Fruit fly (Drosophila melanogaster) S2 (cell line): ENCODE measurements around the gene CG7728.

Source experiments
- CG8478 ChIP-seq: fragments of >200 bp; optimal IDR thresholded peaks from 2 replicates; lab custom pipeline; 2018
- CTCF ChIP-seq, 2 experiments: fragments of >200 bp; optimal IDR thresholded peaks; 2 replicates each; lab custom pipeline; 2018

Gene CG7728

dm6 chr3L:17045431-17046238, 29.3 kb downstream of the CG7728 start, which contains the start of gene TpnC73F:
TSS of gene TpnC73F (plus strand) at chr3L:17046063.
- no peak for TF ChIP-seq CTCF (optimal IDR thresholded peaks at IDR 0.05; lab: Kevin White, UChicago)
- no peak for TF ChIP-seq CG8478 (lab: Kevin White, UChicago)

- TF ChIP-seq CTCF (optimal IDR thresholded peaks at IDR 0.05; lab: Kevin White, UChicago), result no peak
Observed at dm6 chr3L:17047811-17048239, 31.5 kb downstream of the CG7728 start.

- TF ChIP-seq CTCF (optimal IDR thresholded peaks at IDR 0.05; lab: Kevin White, UChicago) (no peak), CG8478 (lab: Kevin White, UChicago) (no peak)
Observed at dm6 chr3L:17049314-17049713, 33.0 kb downstream of the CG7728 start, which contains the start of gene rogdi. TSS of gene rogdi (plus strand) at chr3L:17049512.

dm6 chr3L:17049912-17050345, 33.6 kb downstream of the CG7728 start:
- TF ChIP-seq CG8478 (lab: Kevin White, UChicago), result no peak
- no peak for TF ChIP-seq CTCF (optimal IDR thresholded peaks at IDR 0.05; lab: Kevin White, UChicago)

- TF ChIP-seq CG8478 (lab: Kevin White, UChicago), result no peak
- no peak for TF ChIP-seq CTCF (optimal IDR thresholded peaks at IDR 0.05; lab: Kevin White, UChicago)
Observed at dm6 chr3L:17050661-17051452, 34.5 kb downstream of the CG7728 start.

dm6 chr3L:17051472-17051871, 35.1 kb downstream of the CG7728 start:
- TF ChIP-seq CTCF (optimal IDR thresholded peaks at IDR 0.05; lab: Kevin White, UChicago) (no peak), CG8478 (lab: Kevin White, UChicago) (no peak)

dm6 chr3L:17052388-17052905, 36.1 kb downstream of the CG7728 start:
- no peak for TF ChIP-seq CG8478 (lab: Kevin White, UChicago)
- no peak for TF ChIP-seq CTCF (optimal IDR thresholded peaks at IDR 0.05; lab: Kevin White, UChicago)

dm6 chr3L:17053932-17054331, 37.6 kb downstream of the CG7728 start:
- TF ChIP-seq CG8478 (lab: Kevin White, UChicago) (no peak), CTCF (optimal IDR thresholded peaks at IDR 0.05; lab: Kevin White, UChicago) (no peak)

- TF ChIP-seq CG8478 (lab: Kevin White, UChicago) (no peak), CTCF (optimal IDR thresholded peaks at IDR 0.05; lab: Kevin White, UChicago) (no peak)
Observed at dm6 chr3L:17055467-17055877, 39.1 kb downstream of the CG7728 start, which contains the start of gene CG7724. TSS of gene CG7724 (plus strand) at chr3L:17055613.
